5 fruit fly cellular contexts compared by ENCODE assay signal in the genomic region with DNA sequence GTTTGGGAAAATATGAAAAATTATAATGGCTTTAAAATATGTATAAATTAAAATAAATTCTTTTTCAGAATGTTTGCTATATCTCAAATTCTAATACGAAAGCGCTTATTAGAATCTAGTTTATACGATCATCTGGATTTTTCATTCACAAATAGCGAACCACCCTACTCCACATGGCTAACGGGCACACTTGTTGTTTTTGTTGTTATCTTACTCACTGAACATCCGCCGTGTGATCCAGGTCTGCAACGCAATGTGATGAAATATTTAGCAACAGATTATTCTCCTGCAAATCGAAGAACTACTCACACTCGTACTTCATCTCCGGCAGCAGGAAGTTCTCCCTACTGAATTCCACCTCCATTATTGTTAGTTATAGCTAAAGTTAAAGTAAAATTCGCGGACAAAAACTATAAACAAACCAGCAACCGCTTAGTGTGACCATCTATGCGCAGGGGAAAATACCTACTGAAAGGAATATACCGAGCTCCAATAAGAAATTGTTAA.
TF ChIP-seq lines count a peak whose summit lies in the region.

A gene (minus strand): TSS at position 472 of the 507 bp plus-strand sequence.

- TF ChIP-seq CTCF in whole organism, embryonic (GFP tag; optimal IDR thresholded peaks at IDR 0.05; lab: Kevin White, UChicago) = no peak

TF ChIP-seq in whole organism, adult, 20 proteins besides CTCF, POLR2A, EP300 and RAD21 (continues in another document):
- TF ChIP-seq CG7101 (tag; optimal IDR thresholded peaks at IDR 0.05; lab: Kevin White, UChicago) (peak; percentile 54), CG14711 (tag; optimal IDR thresholded peaks at IDR 0.05; lab: Kevin White, UChicago) (peak; percentile 51), bab1 (GFP tag; optimal IDR thresholded peaks at IDR 0.05; lab: Kevin White, UChicago) (peak; percentile 72), CG11617 (GFP tag; optimal IDR thresholded peaks at IDR 0.05; lab: Kevin White, UChicago) (peak; percentile 61), toe (GFP tag; optimal IDR thresholded peaks at IDR 0.05; lab: Kevin White, UChicago) (peak; percentile 5), Hr96 (GFP tag; optimal IDR thresholded peaks at IDR 0.05; lab: Kevin White, UChicago) (peak; percentile 14), cic (GFP tag; optimal IDR thresholded peaks at IDR 0.05; lab: Kevin White, UChicago) (peak; percentile 54), Crg-1 (GFP tag; optimal IDR thresholded peaks at IDR 0.05; lab: Kevin White, UChicago) (no peak), tj (GFP tag; optimal IDR thresholded peaks at IDR 0.05; lab: Kevin White, UChicago) (peak; percentile 12), cnc (optimal IDR thresholded peaks at IDR 0.05; lab: Kevin White, UChicago) (no peak), CG1620 (GFP tag; optimal IDR thresholded peaks at IDR 0.05; lab: Kevin White, UChicago) (no peak), kay (GFP tag; lab: Kevin White, UChicago; ENCODE audit: borderline replicate concordance) (peak; percentile 88), ovo (GFP tag; optimal IDR thresholded peaks at IDR 0.05; lab: Kevin White, UChicago) (peak; percentile 81), CG7045 (GFP tag; optimal IDR thresholded peaks at IDR 0.05; lab: Kevin White, UChicago) (peak; percentile 58), Mnt (GFP tag; optimal IDR thresholded peaks at IDR 0.05; lab: Kevin White, UChicago) (peak; percentile 80), pad (GFP tag; optimal IDR thresholded peaks at IDR 0.05; lab: Kevin White, UChicago) (peak; percentile 13), CG12768 (GFP tag; optimal IDR thresholded peaks at IDR 0.05; lab: Kevin White, UChicago) (peak; percentile 9)

TF ChIP-seq in whole organism, embryonic, 481 proteins besides CTCF, POLR2A, EP300 and RAD21 (continues in another document):
- TF ChIP-seq CG12236 (GFP tag; optimal IDR thresholded peaks at IDR 0.05; lab: Kevin White, UChicago) = peak; percentile 15
- TF ChIP-seq Eip74EF (GFP tag; optimal IDR thresholded peaks at IDR 0.05; lab: Kevin White, UChicago) = peak in 1 of 2 experiments; percentile 54
- TF ChIP-seq Awh (GFP tag; IDR thresholded peaks at IDR 0.05; lab: Robert Waterston, UW) = peak; percentile 59; the same call in 1 of the 2 replicates
- no peak for TF ChIP-seq disco-r (GFP tag; optimal IDR thresholded peaks at IDR 0.05; lab: Kevin White, UChicago)
- TF ChIP-seq dysf (GFP tag; IDR thresholded peaks at IDR 0.05; lab: Robert Waterston, UW) = peak; percentile 34; the same call in 1 of the 3 replicates
- TF ChIP-seq CG12769 (tag; optimal IDR thresholded peaks at IDR 0.05; lab: Kevin White, UChicago) = peak; percentile 54
- peak; percentile 47 for TF ChIP-seq dm (GFP tag; optimal IDR thresholded peaks at IDR 0.05; lab: Kevin White, UChicago)
- TF ChIP-seq Ets97D (GFP tag; optimal IDR thresholded peaks at IDR 0.05; lab: Kevin White, UChicago) = peak; percentile 84
- TF ChIP-seq CG17568 (GFP tag; optimal IDR thresholded peaks at IDR 0.05; lab: Kevin White, UChicago) = peak; percentile 99
- peak; percentile 2 for TF ChIP-seq vfl (GFP tag; optimal IDR thresholded peaks at IDR 0.05; lab: Kevin White, UChicago)
- TF ChIP-seq emc (GFP tag; optimal IDR thresholded peaks at IDR 0.05; lab: Kevin White, UChicago) = no peak
- TF ChIP-seq Fer2 (tag; optimal IDR thresholded peaks at IDR 0.05; lab: Kevin White, UChicago) = peak; percentile 34
- peak; percentile 28; the same call in 1 of the 2 replicates for TF ChIP-seq CG17328 (GFP tag; IDR thresholded peaks at IDR 0.05; lab: Robert Waterston, UW)
- TF ChIP-seq CG14860 (GFP tag; IDR thresholded peaks at IDR 0.05; lab: Robert Waterston, UW; ENCODE audit: partially characterized antibody) = no peak
- TF ChIP-seq sna (GFP tag; IDR thresholded peaks at IDR 0.05; lab: Robert Waterston, UW; ENCODE audit: partially characterized antibody) = no peak
- peak; percentile 11 for TF ChIP-seq grn (GFP tag; optimal IDR thresholded peaks at IDR 0.05; lab: Kevin White, UChicago)

TF ChIP-seq in whole organism, prepupa, 60 proteins besides CTCF, POLR2A, EP300 and RAD21 (continues in another document):
- peak; percentile 30 for TF ChIP-seq Hr39 (GFP tag; optimal IDR thresholded peaks at IDR 0.05; lab: Kevin White, UChicago)
- peak; percentile 60 for TF ChIP-seq lz (GFP tag; optimal IDR thresholded peaks at IDR 0.05; lab: Kevin White, UChicago)
- TF ChIP-seq OdsH (GFP tag; optimal IDR thresholded peaks at IDR 0.05; lab: Kevin White, UChicago) = peak; percentile 62
- TF ChIP-seq CG11902 (GFP tag; optimal IDR thresholded peaks at IDR 0.05; lab: Kevin White, UChicago) = no peak
- peak; percentile 25 for TF ChIP-seq Blimp-1 (GFP tag; optimal IDR thresholded peaks at IDR 0.05; lab: Kevin White, UChicago)
- peak; percentile 77 for TF ChIP-seq eg (GFP tag; IDR thresholded peaks at IDR 0.05; lab: Robert Waterston, UW)
- TF ChIP-seq CG10631 (GFP tag; optimal IDR thresholded peaks at IDR 0.05; lab: Kevin White, UChicago) = peak; percentile 41
- TF ChIP-seq esn (GFP tag; optimal IDR thresholded peaks at IDR 0.05; lab: Kevin White, UChicago) = peak; percentile 78
- TF ChIP-seq ss (GFP tag; optimal IDR thresholded peaks at IDR 0.05; lab: Kevin White, UChicago) = no peak
- TF ChIP-seq cyc (GFP tag; optimal IDR thresholded peaks at IDR 0.05; lab: Kevin White, UChicago) = peak; percentile 37
- peak; percentile 48 for TF ChIP-seq CG6854 (GFP tag; optimal IDR thresholded peaks at IDR 0.05; lab: Kevin White, UChicago)
- no peak for TF ChIP-seq CG16779 (tag; optimal IDR thresholded peaks at IDR 0.05; lab: Kevin White, UChicago)
- peak; percentile 69 for TF ChIP-seq acj6 (GFP tag; optimal IDR thresholded peaks at IDR 0.05; lab: Kevin White, UChicago)
- peak; percentile 31 for TF ChIP-seq CG8319 (GFP tag; optimal IDR thresholded peaks at IDR 0.05; lab: Kevin White, UChicago)
- TF ChIP-seq CG3919 (GFP tag; optimal IDR thresholded peaks at IDR 0.05; lab: Kevin White, UChicago) = peak; percentile 75
- TF ChIP-seq CG7368 (GFP tag; optimal IDR thresholded peaks at IDR 0.05; lab: Kevin White, UChicago) = peak; percentile 39
- TF ChIP-seq Eip75B (GFP tag; optimal IDR thresholded peaks at IDR 0.05; lab: Kevin White, UChicago) = peak; percentile 70
- TF ChIP-seq CG8632 (GFP tag; optimal IDR thresholded peaks at IDR 0.05; lab: Kevin White, UChicago) = peak; percentile 68

TF ChIP-seq in whole organism, pupa, 21 proteins besides CTCF, POLR2A, EP300 and RAD21 (continues in another document):
- TF ChIP-seq CG13204 (GFP tag; optimal IDR thresholded peaks at IDR 0.05; lab: Kevin White, UChicago) (no peak), CG4496 (GFP tag; IDR thresholded peaks at IDR 0.05; lab: Robert Waterston, UW) (peak; percentile 68), CG14655 (GFP tag; optimal IDR thresholded peaks at IDR 0.05; lab: Kevin White, UChicago) (no peak), CG17806 (tag; optimal IDR thresholded peaks at IDR 0.05; lab: Kevin White, UChicago) (peak; percentile 65), rn (GFP tag; IDR thresholded peaks at IDR 0.05; lab: Robert Waterston, UW) (no peak), gl (tag; optimal IDR thresholded peaks at IDR 0.05; lab: Kevin White, UChicago) (peak; percentile 26), Pif1B (GFP tag; optimal IDR thresholded peaks at IDR 0.05; lab: Kevin White, UChicago) (no peak), Ets98B (GFP tag; IDR thresholded peaks at IDR 0.05; lab: Robert Waterston, UW) (peak; percentile 81), CG9948 (tag; optimal IDR thresholded peaks at IDR 0.05; lab: Kevin White, UChicago) (peak; percentile 50), CG8159 (tag; optimal IDR thresholded peaks at IDR 0.05; lab: Kevin White, UChicago) (no peak), CG10348 (GFP tag; IDR thresholded peaks at IDR 0.05; lab: Robert Waterston, UW) (no peak), CG12605 (GFP tag; IDR thresholded peaks at IDR 0.05; lab: Robert Waterston, UW) (peak; percentile 77; the same call in 1 of the 2 replicates), fd96Ca (GFP tag; IDR thresholded peaks at IDR 0.05; lab: Robert Waterston, UW) (no peak), Snoo (tag; optimal IDR thresholded peaks at IDR 0.05; lab: Kevin White, UChicago) (peak; percentile 65), CG8301 (tag; optimal IDR thresholded peaks at IDR 0.05; lab: Kevin White, UChicago) (no peak), CG34367 (tag; optimal IDR thresholded peaks at IDR 0.05; lab: Kevin White, UChicago) (peak; percentile 6), Pif1A (GFP tag; optimal IDR thresholded peaks at IDR 0.05; lab: Kevin White, UChicago) (no peak), CG32121 (GFP tag; IDR thresholded peaks at IDR 0.05; lab: Robert Waterston, UW) (peak; percentile 64; the same call in 1 of the 2 replicates), CG15710 (tag; optimal IDR thresholded peaks at IDR 0.05; lab: Kevin White, UChicago) (peak; percentile 59)

TF ChIP-seq in whole organism, wandering third instar larva, 38 proteins besides CTCF, POLR2A, EP300 and RAD21 (continues in another document):
- peak; percentile 49 for TF ChIP-seq ey (GFP tag; optimal IDR thresholded peaks at IDR 0.05; lab: Kevin White, UChicago)
- no peak for TF ChIP-seq Mio (GFP tag; optimal IDR thresholded peaks at IDR 0.05; lab: Kevin White, UChicago)
- no peak for TF ChIP-seq dsf (GFP tag; optimal IDR thresholded peaks at IDR 0.05; lab: Kevin White, UChicago; ENCODE audit: borderline replicate concordance)
- TF ChIP-seq brk (GFP tag; optimal IDR thresholded peaks at IDR 0.05; lab: Kevin White, UChicago) = peak; percentile 55
- peak; percentile 63 for TF ChIP-seq OdsH (GFP tag; optimal IDR thresholded peaks at IDR 0.05; lab: Kevin White, UChicago)
- no peak for TF ChIP-seq Rel (GFP tag; optimal IDR thresholded peaks at IDR 0.05; lab: Kevin White, UChicago)
- TF ChIP-seq Rel (tag; optimal IDR thresholded peaks at IDR 0.05; lab: Kevin White, UChicago) = peak; percentile 2
- no peak for TF ChIP-seq GATAd (GFP tag; optimal IDR thresholded peaks at IDR 0.05; lab: Kevin White, UChicago)
- no peak for TF ChIP-seq Sp1 (GFP tag; optimal IDR thresholded peaks at IDR 0.05; lab: Kevin White, UChicago)
- peak; percentile 61 for TF ChIP-seq h (GFP tag; optimal IDR thresholded peaks at IDR 0.05; lab: Kevin White, UChicago)
- TF ChIP-seq dmrt93B (GFP tag; optimal IDR thresholded peaks at IDR 0.05; lab: Kevin White, UChicago) = no peak
- no peak for TF ChIP-seq CG32264 (GFP tag; optimal IDR thresholded peaks at IDR 0.05; lab: Kevin White, UChicago)
- TF ChIP-seq jim (GFP tag; optimal IDR thresholded peaks at IDR 0.05; lab: Kevin White, UChicago) = no peak
- no peak for TF ChIP-seq lola (GFP tag; optimal IDR thresholded peaks at IDR 0.05; lab: Kevin White, UChicago)
- no peak for TF ChIP-seq N (GFP tag; optimal IDR thresholded peaks at IDR 0.05; lab: Kevin White, UChicago)
- peak; percentile 35 for TF ChIP-seq psq (GFP tag; optimal IDR thresholded peaks at IDR 0.05; lab: Kevin White, UChicago)
- TF ChIP-seq Hr83 (GFP tag; optimal IDR thresholded peaks at IDR 0.05; lab: Kevin White, UChicago; ENCODE audit: poor library complexity, severe bottlenecking) = no peak
- no peak for TF ChIP-seq Dif (GFP tag; optimal IDR thresholded peaks at IDR 0.05; lab: Kevin White, UChicago; ENCODE audit: partially characterized antibody)
- TF ChIP-seq Myc (optimal IDR thresholded peaks at IDR 0.05; lab: Kevin White, UChicago) = no peak
- TF ChIP-seq Hnf4 (GFP tag; optimal IDR thresholded peaks at IDR 0.05; lab: Kevin White, UChicago) = peak; percentile 51
- no peak for TF ChIP-seq Vsx2 (GFP tag; optimal IDR thresholded peaks at IDR 0.05; lab: Kevin White, UChicago; ENCODE audit: partially characterized antibody)
